Fruit fly (Drosophila melanogaster) whole organism, pupa: ENCODE results near the gene Cpr72Ea.

Experiments used
- CG10348 ChIP-seq: fragments of 200-800 bp; sonication (Bioruptor generic); IDR thresholded peaks from 2 replicates; pipeline ENCODE4 v1.3.6; 2022; ENCODE audit warnings: missing biosample characterization, missing genetic modification characterization
- CG12605 ChIP-seq: fragments of 200-800 bp; sonication (Bioruptor generic); IDR thresholded peaks from 2 replicates; pipeline ENCODE4 v1.3.6; 2022; ENCODE audit warnings: missing biosample characterization, missing genetic modification characterization
- CG13204 ChIP-seq: fragments of 200-800 bp; sonication (Bioruptor generic); optimal IDR thresholded peaks from 2 replicates; lab custom pipeline; 2018; ENCODE audit warnings: missing biosample characterization, mild to moderate bottlenecking, missing genetic modification characterization, moderate library complexity
- CG14655 ChIP-seq: fragments of 200-800 bp; sonication (Bioruptor generic); optimal IDR thresholded peaks from 3 replicates; lab custom pipeline; 2017; ENCODE audit warnings: mild to moderate bottlenecking, missing biosample characterization, missing genetic modification reagents, missing genetic modification characterization
- CG15710 ChIP-seq: fragments of 200-800 bp; sonication (Bioruptor generic); optimal IDR thresholded peaks from 2 replicates; lab custom pipeline; 2018; ENCODE audit warnings: missing biosample characterization, mild to moderate bottlenecking, missing genetic modification characterization, moderate library complexity
- CG17806 ChIP-seq: fragments of 200-800 bp; sonication (Bioruptor generic); optimal IDR thresholded peaks from 2 replicates; lab custom pipeline; 2018; ENCODE audit warnings: missing biosample characterization, mild to moderate bottlenecking, missing genetic modification characterization, moderate library complexity
- CG32121 ChIP-seq: fragments of 200-800 bp; sonication (Bioruptor generic); IDR thresholded peaks from 2 replicates; pipeline ENCODE4 v1.3.6; 2022; ENCODE audit warnings: missing biosample characterization, missing genetic modification characterization
- CG34367 ChIP-seq: fragments of 200-800 bp; sonication (Bioruptor generic); optimal IDR thresholded peaks from 2 replicates; lab custom pipeline; 2018; ENCODE audit warnings: missing biosample characterization, mild to moderate bottlenecking, missing genetic modification characterization
- CG4496 ChIP-seq: fragments of 200-800 bp; sonication (Bioruptor generic); IDR thresholded peaks from 3 replicates; pipeline ENCODE4 v1.3.6; 2022; ENCODE audit warnings: missing biosample characterization, missing genetic modification characterization
- CG8159 ChIP-seq: fragments of 200-800 bp; sonication (Bioruptor generic); optimal IDR thresholded peaks from 3 replicates; lab custom pipeline; 2018; ENCODE audit warnings: missing biosample characterization, mild to moderate bottlenecking, missing genetic modification characterization, moderate library complexity
- CG8301 ChIP-seq: fragments of 200-800 bp; sonication (Bioruptor generic); optimal IDR thresholded peaks from 2 replicates; lab custom pipeline; 2018; ENCODE audit warnings: missing biosample characterization, mild to moderate bottlenecking, missing genetic modification characterization
- CG9948 ChIP-seq: fragments of 200-800 bp; sonication (Bioruptor generic); optimal IDR thresholded peaks from 2 replicates; lab custom pipeline; 2018; ENCODE audit warnings: missing biosample characterization, mild to moderate bottlenecking, missing genetic modification characterization, moderate library complexity
- D1 ChIP-seq: fragments of 200-800 bp; sonication (Bioruptor generic); optimal IDR thresholded peaks from 2 replicates; lab custom pipeline; 2018; ENCODE audit warnings: missing biosample characterization, mild to moderate bottlenecking, missing genetic modification characterization, moderate library complexity
- EcR ChIP-seq: fragments of 200-800 bp; sonication (Bioruptor generic); optimal IDR thresholded peaks from 3 replicates; lab custom pipeline; 2019; ENCODE audit warnings: missing biosample characterization, missing genetic modification characterization, mild to moderate bottlenecking, moderate library complexity, missing genetic modification reagents
- Ets98B ChIP-seq: fragments of 200-800 bp; sonication (Bioruptor generic); IDR thresholded peaks from 2 replicates; pipeline ENCODE4 v1.3.6; 2022; ENCODE audit warnings: missing biosample characterization, missing genetic modification characterization
- Pif1A ChIP-seq: fragments of 200-800 bp; sonication (Bioruptor generic); optimal IDR thresholded peaks from 3 replicates; lab custom pipeline; 2016; ENCODE audit warnings: missing biosample characterization, missing genetic modification characterization
- Pif1B ChIP-seq: fragments of 200-800 bp; sonication (Bioruptor generic); optimal IDR thresholded peaks from 3 replicates; lab custom pipeline; 2016; ENCODE audit warnings: missing biosample characterization, missing genetic modification characterization
- Snoo ChIP-seq: fragments of 200-800 bp; sonication (Bioruptor generic); optimal IDR thresholded peaks from 3 replicates; lab custom pipeline; 2017; ENCODE audit warnings: missing biosample characterization, mild to moderate bottlenecking, missing genetic modification characterization, inconsistent platforms
- fd96Ca ChIP-seq: fragments of 200-800 bp; sonication (Bioruptor generic); IDR thresholded peaks from 3 replicates; pipeline ENCODE4 v1.3.6; 2022; ENCODE audit warnings: missing biosample characterization, missing genetic modification characterization
- gl ChIP-seq: fragments of 200-800 bp; sonication (Bioruptor generic); optimal IDR thresholded peaks from 2 replicates; lab custom pipeline; 2018; ENCODE audit warnings: missing biosample characterization, mild to moderate bottlenecking, missing genetic modification characterization
- rn ChIP-seq: fragments of 200-800 bp; sonication (Bioruptor generic); IDR thresholded peaks from 2 replicates; pipeline ENCODE4 v1.3.6; 2022; ENCODE audit warnings: missing biosample characterization, missing genetic modification characterization

Gene Cpr72Ea

dm6 chr3L:16362119-16362653, at the start of gene Cpr72Ea:
Cpr72Ea (plus strand) TSS chr3L:16362603.
- peak; percentile 72 for TF ChIP-seq CG8159
- peak; percentile 49 for TF ChIP-seq D1
- no peak for TF ChIP-seq Ets98B
- peak; percentile 6 for TF ChIP-seq CG17806 (tag; lab: Kevin White, UChicago)
- no peak for TF ChIP-seq CG32121 (GFP tag; lab: Robert Waterston, UW)
- TF ChIP-seq CG10348 (GFP tag; lab: Robert Waterston, UW): no peak
- no peak for TF ChIP-seq Snoo (tag; lab: Kevin White, UChicago)
- TF ChIP-seq fd96Ca: no peak
- TF ChIP-seq gl (tag; lab: Kevin White, UChicago): no peak
- TF ChIP-seq rn (GFP tag; lab: Robert Waterston, UW): no peak
- no peak for TF ChIP-seq Pif1A (GFP tag; lab: Kevin White, UChicago)
- peak; percentile 39 for TF ChIP-seq CG14655 (GFP tag; lab: Kevin White, UChicago)
- peak; percentile 17 for TF ChIP-seq CG34367
- TF ChIP-seq CG15710 (tag; lab: Kevin White, UChicago): peak; percentile 55
- no peak for TF ChIP-seq Pif1B
- no peak for TF ChIP-seq CG8301 (tag; lab: Kevin White, UChicago)
- TF ChIP-seq EcR: no peak
- TF ChIP-seq CG4496 (GFP tag; lab: Robert Waterston, UW): no peak
- TF ChIP-seq CG12605 (GFP tag; lab: Robert Waterston, UW): no peak
- TF ChIP-seq CG13204 (GFP tag; lab: Kevin White, UChicago): no peak
- TF ChIP-seq CG9948 (tag; lab: Kevin White, UChicago): peak; percentile 73

- TF ChIP-seq CG14655 (GFP tag; lab: Kevin White, UChicago) (no peak), rn (GFP tag; lab: Robert Waterston, UW) (no peak), CG32121 (GFP tag; lab: Robert Waterston, UW) (0 out of 2 replicates have a peak, but pooled peaks have one; percentile 21), CG13204 (GFP tag; lab: Kevin White, UChicago) (no peak), CG34367 (no peak)
Measured at dm6 chr3L:16313985-16314384, 48.4 kb upstream of the Cpr72Ea start, which contains the start of gene CG13062. CG13062 (plus strand) TSS chr3L:16314285.

- TF ChIP-seq CG12605 (GFP tag; lab: Robert Waterston, UW) (no peak), Snoo (tag; lab: Kevin White, UChicago) (no peak), CG4496 (GFP tag; lab: Robert Waterston, UW) (no peak), CG14655 (GFP tag; lab: Kevin White, UChicago) (no peak), CG8159 (no peak), rn (GFP tag; lab: Robert Waterston, UW) (no peak), fd96Ca (no peak)
Measured at dm6 chr3L:16317724-16318123, 44.7 kb upstream of the Cpr72Ea start, which contains the start of gene Nplp3. Nplp3 (plus strand) TSS chr3L:16318024.

- no peak for TF ChIP-seq D1
- no peak for TF ChIP-seq fd96Ca
- TF ChIP-seq CG9948 (tag; lab: Kevin White, UChicago): no peak
- TF ChIP-seq EcR: no peak
- no peak for TF ChIP-seq CG10348 (GFP tag; lab: Robert Waterston, UW)
- no peak for TF ChIP-seq CG17806 (tag; lab: Kevin White, UChicago)
- no peak for TF ChIP-seq gl (tag; lab: Kevin White, UChicago)
- TF ChIP-seq CG15710 (tag; lab: Kevin White, UChicago): no peak
- TF ChIP-seq CG4496 (GFP tag; lab: Robert Waterston, UW): no peak
- TF ChIP-seq Snoo (tag; lab: Kevin White, UChicago): no peak
- TF ChIP-seq CG14655 (GFP tag; lab: Kevin White, UChicago): no peak
- no peak for TF ChIP-seq Pif1B
- no peak for TF ChIP-seq Ets98B
- no peak for TF ChIP-seq CG8159
- no peak for TF ChIP-seq Pif1A (GFP tag; lab: Kevin White, UChicago)
Measured at dm6 chr3L:16319399-16319906, 43.0 kb upstream of the Cpr72Ea start, which contains the start of the genes CG13041 and CG13060. CG13041 (minus strand) TSS chr3L:16319526. CG13060 (plus strand) TSS chr3L:16319856.

dm6 chr3L:16321172-16321571, 41.2 kb upstream of the Cpr72Ea start, which contains the start of gene CG42718:
CG42718 (minus strand) TSS chr3L:16321272.
- TF ChIP-seq CG32121 (GFP tag; lab: Robert Waterston, UW) (no peak), EcR (no peak), CG15710 (tag; lab: Kevin White, UChicago) (no peak), CG10348 (GFP tag; lab: Robert Waterston, UW) (no peak), Pif1A (GFP tag; lab: Kevin White, UChicago) (no peak), gl (tag; lab: Kevin White, UChicago) (no peak), CG4496 (GFP tag; lab: Robert Waterston, UW) (no peak), CG13204 (GFP tag; lab: Kevin White, UChicago) (no peak)
- TF ChIP-seq, all 21 proteins: peak for 0

- TF ChIP-seq CG9948 (tag; lab: Kevin White, UChicago) (no peak), CG15710 (tag; lab: Kevin White, UChicago) (no peak), fd96Ca (no peak), rn (GFP tag; lab: Robert Waterston, UW) (no peak), CG34367 (no peak), CG10348 (GFP tag; lab: Robert Waterston, UW) (no peak), Pif1A (GFP tag; lab: Kevin White, UChicago) (no peak), CG17806 (tag; lab: Kevin White, UChicago) (no peak), EcR (no peak), CG8301 (tag; lab: Kevin White, UChicago) (no peak), Pif1B (no peak), Snoo (tag; lab: Kevin White, UChicago) (no peak), CG12605 (GFP tag; lab: Robert Waterston, UW) (no peak), Ets98B (no peak), CG13204 (GFP tag; lab: Kevin White, UChicago) (no peak), CG4496 (GFP tag; lab: Robert Waterston, UW) (no peak), CG14655 (GFP tag; lab: Kevin White, UChicago) (no peak)
Measured at dm6 chr3L:16323372-16323771, 39.0 kb upstream of the Cpr72Ea start, which contains the start of gene CG13059. CG13059 (plus strand) TSS chr3L:16323672.
